Fruit fly (Drosophila melanogaster) whole organism, larva: ENCODE data around the gene Lint-O.
A peak's percentile ranks its signal among the peaks of the same experiment; 100 is the strongest.

Source experiments
- noc ChIP-seq: fragments of 200-800 bp; sonication (Bioruptor generic); optimal IDR thresholded peaks from 3 replicates; lab custom pipeline; 2019; ENCODE audit warnings: missing biosample characterization, mild to moderate bottlenecking, missing genetic modification characterization, moderate library complexity

The Lint-O gene

dm6 chrX:2698064-2698894 is at the start of gene Lint-O, which contains the start of gene Spg7:
Lint-O (plus strand) TSS chrX:2698701.
Spg7 (minus strand) TSS chrX:2698211.
- no peak for TF ChIP-seq noc (tag; lab: Kevin White, UChicago)

- no peak for TF ChIP-seq noc (tag; lab: Kevin White, UChicago)
Observed at dm6 chrX:2648959-2649358, 49.5 kb upstream of the Lint-O start.

- TF ChIP-seq noc (tag; lab: Kevin White, UChicago): no peak
Observed at dm6 chrX:2651128-2651527, 47.4 kb upstream of the Lint-O start.

dm6 chrX:2652124-2652923 is 46.2 kb upstream of the Lint-O start:
- TF ChIP-seq noc (tag; lab: Kevin White, UChicago): no peak

- peak; percentile 80 for TF ChIP-seq noc (tag; lab: Kevin White, UChicago)
Observed at dm6 chrX:2653533-2654296, 44.8 kb upstream of the Lint-O start.

dm6 chrX:2655479-2655878 is 43.0 kb upstream of the Lint-O start:
- TF ChIP-seq noc (tag; lab: Kevin White, UChicago): no peak

- TF ChIP-seq noc (tag; lab: Kevin White, UChicago): no peak
Observed at dm6 chrX:2655998-2656397, 42.5 kb upstream of the Lint-O start.

dm6 chrX:2657220-2657619 is 41.3 kb upstream of the Lint-O start:
- no peak for TF ChIP-seq noc (tag; lab: Kevin White, UChicago)

- peak; percentile 69 for TF ChIP-seq noc (tag; lab: Kevin White, UChicago)
Observed at dm6 chrX:2658258-2658853, 40.1 kb upstream of the Lint-O start.

dm6 chrX:2659430-2660075 is 38.9 kb upstream of the Lint-O start:
- TF ChIP-seq noc (tag; lab: Kevin White, UChicago): no peak

- TF ChIP-seq noc (tag; lab: Kevin White, UChicago): peak; percentile 45
Observed at dm6 chrX:2661758-2662157, 36.7 kb upstream of the Lint-O start.

- no peak for TF ChIP-seq noc (tag; lab: Kevin White, UChicago)
Observed at dm6 chrX:2662540-2663133, 35.9 kb upstream of the Lint-O start.

- no peak for TF ChIP-seq noc (tag; lab: Kevin White, UChicago)
Observed at dm6 chrX:2663416-2663815, 35.1 kb upstream of the Lint-O start.

- TF ChIP-seq noc (tag; lab: Kevin White, UChicago): no peak
Observed at dm6 chrX:2677024-2677589, 21.4 kb upstream of the Lint-O start.
